Fruit fly (Drosophila melanogaster) whole organism, wandering third instar larva: ENCODE results near the gene CG10226.

Experiments
- Abd-B ChIP-seq: fragments of >200 bp; optimal IDR thresholded peaks from 2 replicates; lab custom pipeline; 2017; ENCODE audit warnings: missing biosample characterization, missing genetic modification characterization
- CG32264 ChIP-seq: fragments of 200-800 bp; sonication (Bioruptor generic); optimal IDR thresholded peaks from 2 replicates; lab custom pipeline; 2016; ENCODE audit warnings: missing biosample characterization, missing genetic modification characterization
- CG9705 ChIP-seq: fragments of 200-800 bp; sonication (Bioruptor generic); optimal IDR thresholded peaks from 2 replicates; lab custom pipeline; 2018; ENCODE audit warnings: missing biosample characterization, mild to moderate bottlenecking, missing genetic modification characterization
- CrebA ChIP-seq: fragments of 200-800 bp; sonication (Bioruptor generic); optimal IDR thresholded peaks from 2 replicates; lab custom pipeline; 2016; ENCODE audit warnings: missing biosample characterization, mild to moderate bottlenecking, missing genetic modification characterization, borderline replicate concordance
- Dfd ChIP-seq: fragments of >200 bp; optimal IDR thresholded peaks from 2 replicates; lab custom pipeline; 2017; ENCODE audit warnings: missing biosample characterization, missing genetic modification characterization
- Dif ChIP-seq: fragments of 200-275, 200-300 bp; sonication (Bioruptor generic); optimal IDR thresholded peaks from 2 replicates; lab custom pipeline; 2018; ENCODE audit warnings: missing biosample characterization, missing genetic modification characterization; ENCODE audit not compliant: partially characterized antibody
- GATAd ChIP-seq: sonication (Bioruptor generic); optimal IDR thresholded peaks from 2 replicates; lab custom pipeline; 2016; ENCODE audit warnings: missing biosample characterization, missing genetic modification characterization
- HLH106 ChIP-seq: fragments of 200-800 bp; optimal IDR thresholded peaks from 3 replicates; lab custom pipeline; 2019; ENCODE audit warnings: missing biosample characterization, mild to moderate bottlenecking, missing genetic modification characterization, moderate library complexity
- Hnf4 ChIP-seq: fragments of 200-800 bp; sonication (Bioruptor generic); optimal IDR thresholded peaks from 2 replicates; lab custom pipeline; 2016; ENCODE audit warnings: missing biosample characterization, mild to moderate bottlenecking, missing genetic modification characterization
- Hr78 ChIP-seq: fragments of >200 bp; optimal IDR thresholded peaks from 2 replicates; lab custom pipeline; 2017; ENCODE audit warnings: missing biosample characterization, missing genetic modification characterization
- Hr83 ChIP-seq: fragments of 200-300 bp; sonication (Bioruptor generic); optimal IDR thresholded peaks from 2 replicates; lab custom pipeline; 2016; ENCODE audit warnings: missing biosample characterization, mild to moderate bottlenecking, missing genetic modification characterization, moderate library complexity; ENCODE audit not compliant: poor library complexity, severe bottlenecking
- Jra ChIP-seq: sonication (Bioruptor generic); optimal IDR thresholded peaks from 2 replicates; lab custom pipeline; 2016; ENCODE audit warnings: missing biosample characterization, missing genetic modification characterization
- Mio ChIP-seq: sonication (Bioruptor generic); optimal IDR thresholded peaks from 2 replicates; lab custom pipeline; 2016; ENCODE audit warnings: missing biosample characterization, missing genetic modification characterization
- Myc ChIP-seq: fragments of >200 bp; optimal IDR thresholded peaks from 2 replicates; lab custom pipeline; 2017
- N ChIP-seq: fragments of >200 bp; optimal IDR thresholded peaks from 2 replicates; lab custom pipeline; 2018; ENCODE audit warnings: missing biosample characterization, missing external identifiers, missing genetic modification characterization
- OdsH ChIP-seq: fragments of 200-800 bp; sonication (Bioruptor generic); optimal IDR thresholded peaks from 2 replicates; lab custom pipeline; 2016; ENCODE audit warnings: missing biosample characterization, mild to moderate bottlenecking, missing genetic modification characterization
- Rel ChIP-seq, 2 experiments: fragments of 200-800 bp; sonication (Bioruptor generic) in 1 of 2; optimal IDR thresholded peaks; 2 replicates in 1 of 2; 3 replicates in 1 of 2; lab custom pipeline; 2016 to 2019; ENCODE audit warnings: mild to moderate bottlenecking in 2 of 2, missing biosample characterization in 2 of 2, missing genetic modification characterization in 2 of 2, moderate library complexity in 1 of 2
- Sp1 ChIP-seq: fragments of 200-800 bp; sonication (Bioruptor generic); optimal IDR thresholded peaks from 3 replicates; lab custom pipeline; 2019; ENCODE audit warnings: missing biosample characterization, mild to moderate bottlenecking, missing genetic modification characterization, moderate library complexity
- Vsx2 ChIP-seq: fragments of 200-300, 225-300 bp; sonication (Bioruptor generic); optimal IDR thresholded peaks from 2 replicates; lab custom pipeline; 2018; ENCODE audit warnings: missing biosample characterization, missing genetic modification characterization; ENCODE audit not compliant: partially characterized antibody
- br ChIP-seq: fragments of 200-800 bp; sonication (Bioruptor generic); optimal IDR thresholded peaks from 2 replicates; lab custom pipeline; 2016; ENCODE audit warnings: missing biosample characterization, missing genetic modification characterization
- brk ChIP-seq: fragments of 200-800 bp; sonication (Bioruptor generic); optimal IDR thresholded peaks from 2 replicates; lab custom pipeline; 2016; ENCODE audit warnings: missing biosample characterization, mild to moderate bottlenecking, missing genetic modification characterization
- dl ChIP-seq, 2 experiments: fragments of 175-275, 200-275 bp in 1 of 2; fragments of 200-275 bp in 1 of 2; sonication (Bioruptor generic); optimal IDR thresholded peaks; lab custom pipeline; 2018; ENCODE audit warnings: mild to moderate bottlenecking in 2 of 2, missing biosample characterization in 2 of 2, missing genetic modification characterization in 2 of 2, moderate library complexity in 2 of 2; ENCODE audit not compliant: partially characterized antibody in 2 of 2, insufficient read depth in 1 of 2
- dmrt93B ChIP-seq: fragments of 200-800 bp; sonication (Bioruptor generic); optimal IDR thresholded peaks from 2 replicates; lab custom pipeline; 2018; ENCODE audit warnings: missing biosample characterization, mild to moderate bottlenecking, missing genetic modification characterization
- dsf ChIP-seq: sonication (Bioruptor generic); optimal IDR thresholded peaks from 2 replicates; lab custom pipeline; 2016; ENCODE audit warnings: missing biosample characterization, missing genetic modification characterization, borderline replicate concordance
- ey ChIP-seq: fragments of 200-800 bp; sonication (Bioruptor generic); optimal IDR thresholded peaks from 2 replicates; lab custom pipeline; 2016; ENCODE audit warnings: missing biosample characterization, missing genetic modification characterization
- foxo ChIP-seq, 2 experiments: fragments of 200-800 bp; sonication (Bioruptor generic); optimal IDR thresholded peaks; 2 replicates in 1 of 2; 3 replicates in 1 of 2; lab custom pipeline; 2016 to 2017; ENCODE audit warnings: missing biosample characterization in 2 of 2, missing genetic modification characterization in 2 of 2
- fru ChIP-seq: fragments of 200-800 bp; sonication (Bioruptor generic); optimal IDR thresholded peaks from 3 replicates; lab custom pipeline; 2016; ENCODE audit warnings: missing biosample characterization, mild to moderate bottlenecking, missing genetic modification characterization
- h ChIP-seq: fragments of 200-800 bp; sonication (Bioruptor generic); optimal IDR thresholded peaks from 3 replicates; lab custom pipeline; 2016; ENCODE audit warnings: missing biosample characterization, mild to moderate bottlenecking, missing genetic modification characterization
- jim ChIP-seq: fragments of 175-275, 200-325 bp; sonication (Bioruptor generic); optimal IDR thresholded peaks from 2 replicates; lab custom pipeline; 2016; ENCODE audit warnings: missing biosample characterization, mild to moderate bottlenecking, missing genetic modification characterization
- lola ChIP-seq: fragments of >200 bp; optimal IDR thresholded peaks from 2 replicates; lab custom pipeline; 2017; ENCODE audit warnings: missing biosample characterization, missing genetic modification characterization
- pan ChIP-seq: fragments of >200 bp; optimal IDR thresholded peaks from 2 replicates; lab custom pipeline; 2017
- psq ChIP-seq: fragments of 200-800 bp; sonication (Bioruptor generic); optimal IDR thresholded peaks from 3 replicates; lab custom pipeline; 2017; ENCODE audit warnings: missing biosample characterization, mild to moderate bottlenecking, missing genetic modification characterization, moderate library complexity
- rgr ChIP-seq: fragments of 200-800 bp; sonication (Bioruptor generic); optimal IDR thresholded peaks from 3 replicates; lab custom pipeline; 2016; ENCODE audit warnings: missing biosample characterization, mild to moderate bottlenecking, missing genetic modification characterization
- sage ChIP-seq: fragments of 200-800 bp; sonication (Bioruptor generic); optimal IDR thresholded peaks from 2 replicates; lab custom pipeline; 2016; ENCODE audit warnings: missing biosample characterization, mild to moderate bottlenecking, missing genetic modification characterization
- sv ChIP-seq: fragments of 200-800 bp; sonication (Bioruptor generic); optimal IDR thresholded peaks from 3 replicates; lab custom pipeline; 2016; ENCODE audit warnings: missing biosample characterization, missing genetic modification characterization
- tai ChIP-seq: sonication (Bioruptor generic); optimal IDR thresholded peaks from 2 replicates; lab custom pipeline; 2016; ENCODE audit warnings: missing biosample characterization, missing genetic modification characterization
- usp ChIP-seq: fragments of >200 bp; optimal IDR thresholded peaks from 2 replicates; lab custom pipeline; 2017; ENCODE audit warnings: missing biosample characterization, missing genetic modification characterization
- woc ChIP-seq: sonication (Bioruptor generic); optimal IDR thresholded peaks from 2 replicates; lab custom pipeline; 2016; ENCODE audit warnings: missing biosample characterization, mild to moderate bottlenecking, missing genetic modification characterization

The CG10226 gene

DNA sequence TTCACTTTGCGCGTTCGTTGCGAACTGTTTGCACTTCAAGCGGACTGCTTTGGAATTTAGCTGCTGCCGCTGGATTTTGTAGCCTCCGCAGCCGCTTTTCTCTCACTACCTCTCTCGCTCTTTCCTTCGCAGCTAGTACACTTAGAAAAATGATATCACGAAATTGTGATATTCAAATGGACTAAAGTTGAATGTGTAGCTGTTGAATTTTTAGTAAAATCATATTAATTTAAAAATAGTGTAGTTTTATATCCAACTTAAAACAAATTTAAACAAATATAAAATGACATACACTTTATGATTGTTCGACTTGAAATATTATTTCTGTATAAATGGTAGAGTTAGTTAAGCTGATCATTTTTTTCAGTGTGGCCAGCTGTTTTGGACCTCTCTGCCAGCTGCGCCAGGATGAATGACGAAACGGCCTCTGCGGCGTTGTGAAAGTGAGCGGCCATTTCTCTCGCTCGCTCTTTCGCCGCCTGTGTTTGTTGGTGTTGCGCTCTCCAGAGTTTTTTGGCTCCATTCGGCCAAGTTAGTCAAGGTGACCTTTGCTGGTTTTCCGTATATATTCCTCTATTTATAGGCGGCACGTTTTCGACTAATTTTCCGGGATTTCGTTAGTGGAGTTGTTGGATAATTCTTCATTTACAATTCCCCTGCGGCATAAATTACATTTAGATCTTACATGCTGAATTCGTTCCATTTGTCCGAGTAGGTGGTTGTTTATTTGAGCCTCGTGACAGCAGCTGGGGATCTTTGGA lies 23.0 kb upstream of the CG10226 start, which contains the start of gene Ldh:
TSS of gene Ldh (minus strand) at position 51 of the 761 bp plus-strand sequence.
- peak; percentile 73 for TF ChIP-seq GATAd (GFP tag; lab: Kevin White, UChicago)
- TF ChIP-seq Vsx2 (GFP tag; lab: Kevin White, UChicago): no peak
- peak; percentile 40 for TF ChIP-seq Dif
- TF ChIP-seq usp (GFP tag; lab: Kevin White, UChicago): no peak
- peak; percentile 69 for TF ChIP-seq Jra (GFP tag; lab: Kevin White, UChicago)
- no peak for TF ChIP-seq pan (lab: Kevin White, UChicago)
- peak; percentile 88 for TF ChIP-seq Hnf4 (GFP tag; lab: Kevin White, UChicago)
- TF ChIP-seq br (GFP tag; lab: Kevin White, UChicago): peak; percentile 92
- peak; percentile 95 for TF ChIP-seq Rel (GFP tag; optimal IDR thresholded peaks at IDR 0.05; lab: Kevin White, UChicago)
- peak; percentile 85 for TF ChIP-seq Rel (tag; optimal IDR thresholded peaks at IDR 0.05; lab: Kevin White, UChicago)
- TF ChIP-seq sv (GFP tag; lab: Kevin White, UChicago): peak; percentile 90
- no peak for TF ChIP-seq Hr78 (GFP tag; lab: Kevin White, UChicago)
- TF ChIP-seq Sp1 (GFP tag; lab: Kevin White, UChicago): peak; percentile 98
- peak; percentile 94 for TF ChIP-seq fru
- peak; percentile 74 for TF ChIP-seq CrebA (GFP tag; lab: Kevin White, UChicago)
- peak; percentile 15 to 64 for TF ChIP-seq dl (GFP tag; optimal IDR thresholded peaks at IDR 0.05; lab: Kevin White, UChicago; ENCODE audit: insufficient read depth in 1 of 2, partially characterized antibody in 2 of 2)
- no peak for TF ChIP-seq N (GFP tag; lab: Kevin White, UChicago)
- no peak for TF ChIP-seq Abd-B (GFP tag; lab: Kevin White, UChicago)
- peak; percentile 89 for TF ChIP-seq tai (GFP tag; lab: Kevin White, UChicago)
- TF ChIP-seq Mio: peak; percentile 19
- peak; percentile 92 for TF ChIP-seq CG32264 (GFP tag; lab: Kevin White, UChicago)
- peak; percentile 94 for TF ChIP-seq psq (GFP tag; lab: Kevin White, UChicago)
- TF ChIP-seq dmrt93B: peak; percentile 91
- peak; percentile 96 for TF ChIP-seq woc (GFP tag; lab: Kevin White, UChicago)
- TF ChIP-seq OdsH (GFP tag; lab: Kevin White, UChicago): peak; percentile 97
- TF ChIP-seq HLH106 (tag; lab: Kevin White, UChicago): peak; percentile 99
- TF ChIP-seq sage: peak; percentile 88
- peak; percentile 94 for TF ChIP-seq CG9705 (GFP tag; lab: Kevin White, UChicago)
- TF ChIP-seq h (GFP tag; lab: Kevin White, UChicago): peak; percentile 98
- TF ChIP-seq rgr (GFP tag; lab: Kevin White, UChicago): peak; percentile 97
- peak; percentile 82 for TF ChIP-seq Dfd (GFP tag; lab: Kevin White, UChicago)
- TF ChIP-seq ey (GFP tag; lab: Kevin White, UChicago): peak; percentile 94
- no peak for TF ChIP-seq lola (GFP tag; lab: Kevin White, UChicago)
- peak; percentile 94 for TF ChIP-seq brk (GFP tag; lab: Kevin White, UChicago)
- no peak for TF ChIP-seq Hr83 (GFP tag; lab: Kevin White, UChicago)
- TF ChIP-seq dsf (GFP tag; lab: Kevin White, UChicago): peak; percentile 90
- TF ChIP-seq foxo (GFP tag; optimal IDR thresholded peaks at IDR 0.05; lab: Kevin White, UChicago): peak; percentile 86 to 95
- no peak for TF ChIP-seq jim
- no peak for TF ChIP-seq Myc (lab: Kevin White, UChicago)
- TF ChIP-seq, all 38 proteins: peak for 28

DNA sequence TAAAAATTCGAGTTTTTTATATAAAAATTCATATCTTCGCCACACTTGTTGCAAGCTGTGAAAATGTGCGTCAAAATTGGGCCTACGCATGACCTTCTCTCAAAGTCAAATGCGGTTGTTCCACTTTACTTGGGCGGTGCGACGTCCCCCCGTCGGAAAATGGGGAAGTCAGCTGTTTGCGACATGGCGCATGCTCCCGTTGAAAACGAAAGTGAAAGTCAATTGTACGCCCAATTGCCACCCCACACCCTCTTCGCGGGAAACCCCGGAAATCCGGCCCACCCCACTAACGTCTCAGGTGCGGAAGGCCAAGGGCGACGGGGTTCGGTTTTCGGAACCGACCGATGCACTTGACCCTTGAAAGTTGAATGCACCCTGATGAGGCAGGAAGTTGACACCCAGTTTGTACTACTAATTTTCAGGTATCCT lies 22.2 kb upstream of the CG10226 start:
- no peak for TF ChIP-seq Rel (GFP tag; optimal IDR thresholded peaks at IDR 0.05; lab: Kevin White, UChicago)
- TF ChIP-seq Rel (tag; optimal IDR thresholded peaks at IDR 0.05; lab: Kevin White, UChicago): peak; percentile 68
- TF ChIP-seq dmrt93B: no peak
